Fruit fly (Drosophila melanogaster): ENCODE measurements around the gene CG17325.

The CG17325 gene

dm6 chr2L:18858661-18859532 lies 46.4 kb downstream of the CG17325 start, which contains the start of the genes CG10602 and mRpL13:
Gene CG10602, minus strand, starts transcription at chr2L:18859248.
Gene mRpL13, minus strand, starts transcription at chr2L:18859248.
- TF ChIP-seq CTCF (optimal IDR thresholded peaks at IDR 0.05) (peak; percentile 58 to 80), CG8478 (optimal IDR thresholded peaks at IDR 0.05) (no peak)

dm6 chr2L:18860920-18861319 lies 48.5 kb downstream of the CG17325 start:
- TF ChIP-seq CTCF (optimal IDR thresholded peaks at IDR 0.05): no peak
- TF ChIP-seq CG8478 (optimal IDR thresholded peaks at IDR 0.05): no peak

Measured in S2 (cell line).